Fruit fly (Drosophila melanogaster): ENCODE measurements around the gene mRpS10.

The mRpS10 gene

dm6 chr3R:15243046-15243356, 13.5 kb downstream of the mRpS10 start:
- TF ChIP-seq CG13204 (GFP tag; optimal IDR thresholded peaks at IDR 0.05) = no peak
- TF ChIP-seq CG12605 (GFP tag; IDR thresholded peaks at IDR 0.05) = no peak
- no peak for TF ChIP-seq CG10348 (GFP tag; IDR thresholded peaks at IDR 0.05)
- TF ChIP-seq CG9948 (tag; optimal IDR thresholded peaks at IDR 0.05) = no peak
- no peak for TF ChIP-seq CG8301 (tag; optimal IDR thresholded peaks at IDR 0.05)
- TF ChIP-seq rn (GFP tag; IDR thresholded peaks at IDR 0.05) = no peak
- TF ChIP-seq CG14655 (GFP tag; optimal IDR thresholded peaks at IDR 0.05) = no peak
- TF ChIP-seq CG8159 (tag; optimal IDR thresholded peaks at IDR 0.05) = no peak
- TF ChIP-seq Pif1A (GFP tag; optimal IDR thresholded peaks at IDR 0.05) = no peak
- TF ChIP-seq CG15710 (tag; optimal IDR thresholded peaks at IDR 0.05) = no peak
- no peak for TF ChIP-seq CG34367 (tag; optimal IDR thresholded peaks at IDR 0.05)
- no peak for TF ChIP-seq CG32121 (GFP tag; IDR thresholded peaks at IDR 0.05)
- no peak for TF ChIP-seq Snoo (tag; optimal IDR thresholded peaks at IDR 0.05)
- no peak for TF ChIP-seq D1 (tag; optimal IDR thresholded peaks at IDR 0.05)
- TF ChIP-seq fd96Ca (GFP tag; IDR thresholded peaks at IDR 0.05) = no peak
- no peak for TF ChIP-seq EcR (GFP tag; optimal IDR thresholded peaks at IDR 0.05)
- TF ChIP-seq Ets98B (GFP tag; IDR thresholded peaks at IDR 0.05) = no peak
- no peak for TF ChIP-seq Pif1B (GFP tag; optimal IDR thresholded peaks at IDR 0.05)
- no peak for TF ChIP-seq gl (tag; optimal IDR thresholded peaks at IDR 0.05)

dm6 chr3R:15243452-15243851, 14.0 kb downstream of the mRpS10 start:
- TF ChIP-seq CG12605 (GFP tag; IDR thresholded peaks at IDR 0.05) (peak; percentile 45; the same call in 1 of the 2 replicates), CG17806 (tag; optimal IDR thresholded peaks at IDR 0.05) (no peak), Pif1B (GFP tag; optimal IDR thresholded peaks at IDR 0.05) (peak; percentile 48), CG8159 (tag; optimal IDR thresholded peaks at IDR 0.05) (peak; percentile 7), CG32121 (GFP tag; IDR thresholded peaks at IDR 0.05) (0 out of 2 replicates have a peak, but pooled peaks have one; percentile 46), CG15710 (tag; optimal IDR thresholded peaks at IDR 0.05) (no peak), EcR (GFP tag; optimal IDR thresholded peaks at IDR 0.05) (peak; percentile 71), CG4496 (GFP tag; IDR thresholded peaks at IDR 0.05) (peak; percentile 53; the same call in 1 of the 3 replicates), Pif1A (GFP tag; optimal IDR thresholded peaks at IDR 0.05) (no peak)

- TF ChIP-seq CG8159 (tag; optimal IDR thresholded peaks at IDR 0.05) (peak; percentile 48), CG32121 (GFP tag; IDR thresholded peaks at IDR 0.05) (no peak)
These were observed 17.1 kb downstream of the mRpS10 start for dm6 chr3R:15246601-15247000.

dm6 chr3R:15249037-15249436, 19.6 kb downstream of the mRpS10 start, which contains the start of gene Amt:
Gene Amt (minus strand): TSS chr3R:15249137.
- TF ChIP-seq CG10348 (GFP tag; IDR thresholded peaks at IDR 0.05) = no peak
- no peak for TF ChIP-seq rn (GFP tag; IDR thresholded peaks at IDR 0.05)
- TF ChIP-seq EcR (GFP tag; optimal IDR thresholded peaks at IDR 0.05) = no peak
- no peak for TF ChIP-seq CG4496 (GFP tag; IDR thresholded peaks at IDR 0.05)
- TF ChIP-seq CG15710 (tag; optimal IDR thresholded peaks at IDR 0.05) = no peak
- no peak for TF ChIP-seq Pif1A (GFP tag; optimal IDR thresholded peaks at IDR 0.05)
- no peak for TF ChIP-seq CG17806 (tag; optimal IDR thresholded peaks at IDR 0.05)
- no peak for TF ChIP-seq gl (tag; optimal IDR thresholded peaks at IDR 0.05)
- no peak for TF ChIP-seq CG14655 (GFP tag; optimal IDR thresholded peaks at IDR 0.05)
- TF ChIP-seq Pif1B (GFP tag; optimal IDR thresholded peaks at IDR 0.05) = no peak
- no peak for TF ChIP-seq CG34367 (tag; optimal IDR thresholded peaks at IDR 0.05)

- no peak for TF ChIP-seq CG32121 (GFP tag; IDR thresholded peaks at IDR 0.05)
- no peak for TF ChIP-seq CG12605 (GFP tag; IDR thresholded peaks at IDR 0.05)
- TF ChIP-seq rn (GFP tag; IDR thresholded peaks at IDR 0.05) = no peak
- no peak for TF ChIP-seq Pif1A (GFP tag; optimal IDR thresholded peaks at IDR 0.05)
- no peak for TF ChIP-seq Snoo (tag; optimal IDR thresholded peaks at IDR 0.05)
- no peak for TF ChIP-seq EcR (GFP tag; optimal IDR thresholded peaks at IDR 0.05)
- TF ChIP-seq CG14655 (GFP tag; optimal IDR thresholded peaks at IDR 0.05) = no peak
- no peak for TF ChIP-seq fd96Ca (GFP tag; IDR thresholded peaks at IDR 0.05)
- no peak for TF ChIP-seq CG8159 (tag; optimal IDR thresholded peaks at IDR 0.05)
These were observed 20.3 kb downstream of the mRpS10 start, which contains the start of gene CG42404 for dm6 chr3R:15249735-15250134. Gene CG42404 (plus strand): TSS chr3R:15250094.

- TF ChIP-seq CG8159 (tag; optimal IDR thresholded peaks at IDR 0.05) = peak; percentile 62
- TF ChIP-seq CG34367 (tag; optimal IDR thresholded peaks at IDR 0.05) = peak; percentile 40
- TF ChIP-seq CG12605 (GFP tag; IDR thresholded peaks at IDR 0.05) = peak; percentile 60
- TF ChIP-seq CG15710 (tag; optimal IDR thresholded peaks at IDR 0.05) = peak; percentile 74
- peak; percentile 56 for TF ChIP-seq rn (GFP tag; IDR thresholded peaks at IDR 0.05)
- TF ChIP-seq CG14655 (GFP tag; optimal IDR thresholded peaks at IDR 0.05) = no peak
- no peak for TF ChIP-seq EcR (GFP tag; optimal IDR thresholded peaks at IDR 0.05)
- peak; percentile 81 for TF ChIP-seq Ets98B (GFP tag; IDR thresholded peaks at IDR 0.05)
- TF ChIP-seq CG32121 (GFP tag; IDR thresholded peaks at IDR 0.05) = peak; percentile 70
- peak; percentile 72; the same call in 2 of the 3 replicates for TF ChIP-seq CG4496 (GFP tag; IDR thresholded peaks at IDR 0.05)
- TF ChIP-seq fd96Ca (GFP tag; IDR thresholded peaks at IDR 0.05) = peak; percentile 67
These were observed 21.0 kb downstream of the mRpS10 start for dm6 chr3R:15250454-15250853.

All from whole organism, pupa.